Fruit fly (Drosophila melanogaster) whole organism, pupa: Measurements from ENCODE around the gene Mob3.

Source experiments
- CG10348 ChIP-seq: fragments of 200-800 bp; sonication (Bioruptor generic); IDR thresholded peaks from 2 replicates; pipeline ENCODE4 v1.3.6; 2022; ENCODE audit warnings: missing biosample characterization, missing genetic modification characterization
- CG12605 ChIP-seq: fragments of 200-800 bp; sonication (Bioruptor generic); IDR thresholded peaks from 2 replicates; pipeline ENCODE4 v1.3.6; 2022; ENCODE audit warnings: missing biosample characterization, missing genetic modification characterization
- CG13204 ChIP-seq: fragments of 200-800 bp; sonication (Bioruptor generic); optimal IDR thresholded peaks from 2 replicates; lab custom pipeline; 2018; ENCODE audit warnings: missing biosample characterization, mild to moderate bottlenecking, missing genetic modification characterization, moderate library complexity
- CG14655 ChIP-seq: fragments of 200-800 bp; sonication (Bioruptor generic); optimal IDR thresholded peaks from 3 replicates; lab custom pipeline; 2017; ENCODE audit warnings: mild to moderate bottlenecking, missing biosample characterization, missing genetic modification reagents, missing genetic modification characterization
- CG15710 ChIP-seq: fragments of 200-800 bp; sonication (Bioruptor generic); optimal IDR thresholded peaks from 2 replicates; lab custom pipeline; 2018; ENCODE audit warnings: missing biosample characterization, mild to moderate bottlenecking, missing genetic modification characterization, moderate library complexity
- CG17806 ChIP-seq: fragments of 200-800 bp; sonication (Bioruptor generic); optimal IDR thresholded peaks from 2 replicates; lab custom pipeline; 2018; ENCODE audit warnings: missing biosample characterization, mild to moderate bottlenecking, missing genetic modification characterization, moderate library complexity
- CG32121 ChIP-seq: fragments of 200-800 bp; sonication (Bioruptor generic); IDR thresholded peaks from 2 replicates; pipeline ENCODE4 v1.3.6; 2022; ENCODE audit warnings: missing biosample characterization, missing genetic modification characterization
- CG34367 ChIP-seq: fragments of 200-800 bp; sonication (Bioruptor generic); optimal IDR thresholded peaks from 2 replicates; lab custom pipeline; 2018; ENCODE audit warnings: missing biosample characterization, mild to moderate bottlenecking, missing genetic modification characterization
- CG4496 ChIP-seq: fragments of 200-800 bp; sonication (Bioruptor generic); IDR thresholded peaks from 3 replicates; pipeline ENCODE4 v1.3.6; 2022; ENCODE audit warnings: missing biosample characterization, missing genetic modification characterization
- CG8159 ChIP-seq: fragments of 200-800 bp; sonication (Bioruptor generic); optimal IDR thresholded peaks from 3 replicates; lab custom pipeline; 2018; ENCODE audit warnings: missing biosample characterization, mild to moderate bottlenecking, missing genetic modification characterization, moderate library complexity
- CG8301 ChIP-seq: fragments of 200-800 bp; sonication (Bioruptor generic); optimal IDR thresholded peaks from 2 replicates; lab custom pipeline; 2018; ENCODE audit warnings: missing biosample characterization, mild to moderate bottlenecking, missing genetic modification characterization
- CG9948 ChIP-seq: fragments of 200-800 bp; sonication (Bioruptor generic); optimal IDR thresholded peaks from 2 replicates; lab custom pipeline; 2018; ENCODE audit warnings: missing biosample characterization, mild to moderate bottlenecking, missing genetic modification characterization, moderate library complexity
- D1 ChIP-seq: fragments of 200-800 bp; sonication (Bioruptor generic); optimal IDR thresholded peaks from 2 replicates; lab custom pipeline; 2018; ENCODE audit warnings: missing biosample characterization, mild to moderate bottlenecking, missing genetic modification characterization, moderate library complexity
- EcR ChIP-seq: fragments of 200-800 bp; sonication (Bioruptor generic); optimal IDR thresholded peaks from 3 replicates; lab custom pipeline; 2019; ENCODE audit warnings: missing biosample characterization, missing genetic modification characterization, mild to moderate bottlenecking, moderate library complexity, missing genetic modification reagents
- Ets98B ChIP-seq: fragments of 200-800 bp; sonication (Bioruptor generic); IDR thresholded peaks from 2 replicates; pipeline ENCODE4 v1.3.6; 2022; ENCODE audit warnings: missing biosample characterization, missing genetic modification characterization
- Pif1A ChIP-seq: fragments of 200-800 bp; sonication (Bioruptor generic); optimal IDR thresholded peaks from 3 replicates; lab custom pipeline; 2016; ENCODE audit warnings: missing biosample characterization, missing genetic modification characterization
- Pif1B ChIP-seq: fragments of 200-800 bp; sonication (Bioruptor generic); optimal IDR thresholded peaks from 3 replicates; lab custom pipeline; 2016; ENCODE audit warnings: missing biosample characterization, missing genetic modification characterization
- Snoo ChIP-seq: fragments of 200-800 bp; sonication (Bioruptor generic); optimal IDR thresholded peaks from 3 replicates; lab custom pipeline; 2017; ENCODE audit warnings: missing biosample characterization, mild to moderate bottlenecking, missing genetic modification characterization, inconsistent platforms
- fd96Ca ChIP-seq: fragments of 200-800 bp; sonication (Bioruptor generic); IDR thresholded peaks from 3 replicates; pipeline ENCODE4 v1.3.6; 2022; ENCODE audit warnings: missing biosample characterization, missing genetic modification characterization
- gl ChIP-seq: fragments of 200-800 bp; sonication (Bioruptor generic); optimal IDR thresholded peaks from 2 replicates; lab custom pipeline; 2018; ENCODE audit warnings: missing biosample characterization, mild to moderate bottlenecking, missing genetic modification characterization
- rn ChIP-seq: fragments of 200-800 bp; sonication (Bioruptor generic); IDR thresholded peaks from 2 replicates; pipeline ENCODE4 v1.3.6; 2022; ENCODE audit warnings: missing biosample characterization, missing genetic modification characterization

Gene Mob3

dm6 chr2L:10303786-10304185 is 38.6 kb downstream of the Mob3 start, which contains the start of gene nmd:
Gene nmd (minus strand): TSS chr2L:10303947.
- no peak for TF ChIP-seq CG10348 (GFP tag; lab: Robert Waterston, UW)
- no peak for TF ChIP-seq Pif1B (GFP tag; lab: Kevin White, UChicago)
- TF ChIP-seq Snoo (tag; lab: Kevin White, UChicago): no peak
- TF ChIP-seq gl (tag; lab: Kevin White, UChicago): no peak
- TF ChIP-seq CG4496: no peak
- no peak for TF ChIP-seq rn (GFP tag; lab: Robert Waterston, UW)
- no peak for TF ChIP-seq CG32121 (GFP tag; lab: Robert Waterston, UW)
- no peak for TF ChIP-seq Pif1A (GFP tag; lab: Kevin White, UChicago)
- no peak for TF ChIP-seq fd96Ca (GFP tag; lab: Robert Waterston, UW)
- TF ChIP-seq CG15710 (tag; lab: Kevin White, UChicago): no peak
- no peak for TF ChIP-seq CG14655 (GFP tag; lab: Kevin White, UChicago)
- TF ChIP-seq CG13204: no peak
- no peak for TF ChIP-seq D1
- TF ChIP-seq CG9948 (tag; lab: Kevin White, UChicago): no peak
- TF ChIP-seq EcR: no peak
- no peak for TF ChIP-seq CG8301 (tag; lab: Kevin White, UChicago)

- no peak for TF ChIP-seq CG12605 (GFP tag; lab: Robert Waterston, UW)
- TF ChIP-seq CG14655 (GFP tag; lab: Kevin White, UChicago): no peak
- no peak for TF ChIP-seq CG9948 (tag; lab: Kevin White, UChicago)
- TF ChIP-seq Ets98B (GFP tag; lab: Robert Waterston, UW): no peak
- TF ChIP-seq Snoo (tag; lab: Kevin White, UChicago): no peak
- no peak for TF ChIP-seq fd96Ca (GFP tag; lab: Robert Waterston, UW)
- TF ChIP-seq CG32121 (GFP tag; lab: Robert Waterston, UW): no peak
- no peak for TF ChIP-seq CG4496
- TF ChIP-seq, all 21 proteins: peak for 0
Observed at dm6 chr2L:10305538-10306147, 40.5 kb downstream of the Mob3 start.

- TF ChIP-seq EcR: peak; percentile 2
- TF ChIP-seq CG8159: no peak
- peak; percentile 69 for TF ChIP-seq CG34367 (tag; lab: Kevin White, UChicago)
- TF ChIP-seq Snoo (tag; lab: Kevin White, UChicago): peak; percentile 68
- TF ChIP-seq CG14655 (GFP tag; lab: Kevin White, UChicago): no peak
- peak; percentile 79 for TF ChIP-seq CG17806 (tag; lab: Kevin White, UChicago)
- TF ChIP-seq Pif1B (GFP tag; lab: Kevin White, UChicago): peak; percentile 71
- no peak for TF ChIP-seq D1
- peak; percentile 67 for TF ChIP-seq CG9948 (tag; lab: Kevin White, UChicago)
- peak; percentile 78; the same call in 2 of the 3 replicates for TF ChIP-seq CG4496
- peak; percentile 81; the same call in 1 of the 2 replicates for TF ChIP-seq Ets98B (GFP tag; lab: Robert Waterston, UW)
- TF ChIP-seq CG10348 (GFP tag; lab: Robert Waterston, UW): no peak
- no peak for TF ChIP-seq fd96Ca (GFP tag; lab: Robert Waterston, UW)
- TF ChIP-seq gl (tag; lab: Kevin White, UChicago): peak; percentile 29
- no peak; the same call in none of the 2 replicates for TF ChIP-seq CG12605 (GFP tag; lab: Robert Waterston, UW)
- peak; percentile 55; the same call in 1 of the 2 replicates for TF ChIP-seq rn (GFP tag; lab: Robert Waterston, UW)
- peak; percentile 70 for TF ChIP-seq CG8301 (tag; lab: Kevin White, UChicago)
- peak; percentile 81 for TF ChIP-seq CG15710 (tag; lab: Kevin White, UChicago)
- peak; percentile 87 for TF ChIP-seq CG32121 (GFP tag; lab: Robert Waterston, UW)
Observed at dm6 chr2L:10306518-10307260, 41.6 kb downstream of the Mob3 start, which contains the start of the genes CG5390 and CG4968. Gene CG5390 (minus strand): TSS chr2L:10306594. Gene CG4968 (plus strand): TSS chr2L:10306922.

dm6 chr2L:10310614-10311382 is 45.7 kb downstream of the Mob3 start, which contains the start of gene Cdk5alpha:
Gene Cdk5alpha (minus strand): TSS chr2L:10310956.
- TF ChIP-seq CG8159 (no peak), fd96Ca (GFP tag; lab: Robert Waterston, UW) (no peak), CG15710 (tag; lab: Kevin White, UChicago) (no peak), CG13204 (no peak), gl (tag; lab: Kevin White, UChicago) (no peak), Pif1A (GFP tag; lab: Kevin White, UChicago) (no peak), CG10348 (GFP tag; lab: Robert Waterston, UW) (no peak), CG8301 (tag; lab: Kevin White, UChicago) (no peak), EcR (no peak), CG9948 (tag; lab: Kevin White, UChicago) (no peak), CG17806 (tag; lab: Kevin White, UChicago) (no peak)

dm6 chr2L:10311822-10312221 is 46.7 kb downstream of the Mob3 start:
- TF ChIP-seq EcR: no peak
- TF ChIP-seq Pif1A (GFP tag; lab: Kevin White, UChicago): no peak
- TF ChIP-seq CG14655 (GFP tag; lab: Kevin White, UChicago): no peak
- no peak for TF ChIP-seq CG13204
- no peak for TF ChIP-seq CG9948 (tag; lab: Kevin White, UChicago)
- TF ChIP-seq Pif1B (GFP tag; lab: Kevin White, UChicago): no peak
- TF ChIP-seq CG17806 (tag; lab: Kevin White, UChicago): no peak
- no peak for TF ChIP-seq CG34367 (tag; lab: Kevin White, UChicago)
- TF ChIP-seq Snoo (tag; lab: Kevin White, UChicago): no peak
- no peak for TF ChIP-seq CG8301 (tag; lab: Kevin White, UChicago)
- no peak for TF ChIP-seq D1
- no peak for TF ChIP-seq CG15710 (tag; lab: Kevin White, UChicago)
- no peak for TF ChIP-seq fd96Ca (GFP tag; lab: Robert Waterston, UW)
- no peak for TF ChIP-seq CG32121 (GFP tag; lab: Robert Waterston, UW)
- TF ChIP-seq CG10348 (GFP tag; lab: Robert Waterston, UW): no peak
- TF ChIP-seq Ets98B (GFP tag; lab: Robert Waterston, UW): no peak
- TF ChIP-seq CG8159: no peak
- TF ChIP-seq rn (GFP tag; lab: Robert Waterston, UW): no peak
- no peak for TF ChIP-seq CG12605 (GFP tag; lab: Robert Waterston, UW)
- TF ChIP-seq gl (tag; lab: Kevin White, UChicago): no peak
